Fruit fly (Drosophila melanogaster): ENCODE data around the gene Gr28b.
A peak's percentile ranks its signal among the peaks of the same experiment; 100 is the strongest.

Gr28b gene

dm6 chr2L:7495987-7496503 is 34.0 kb upstream of the Gr28b start, which contains the start of gene Ziz:
TSS of gene Ziz (minus strand) at chr2L:7496307.
- no peak for TF ChIP-seq Six4 (GFP tag; optimal IDR thresholded peaks at IDR 0.05)
- TF ChIP-seq ap (GFP tag; IDR thresholded peaks at IDR 0.05), result no peak
- no peak for TF ChIP-seq sens-2 (GFP tag; IDR thresholded peaks at IDR 0.05)
- TF ChIP-seq nerfin-1 (tag; optimal IDR thresholded peaks at IDR 0.05), result no peak
- TF ChIP-seq Nf-YC (tag; optimal IDR thresholded peaks at IDR 0.05), result peak; percentile 58
- no peak for TF ChIP-seq CG5245 (GFP tag; optimal IDR thresholded peaks at IDR 0.05)
- peak; percentile 13; the same call in 1 of the 2 replicates for TF ChIP-seq lmd (GFP tag; IDR thresholded peaks at IDR 0.05)
- peak; percentile 62 for TF ChIP-seq CG2712 (tag; optimal IDR thresholded peaks at IDR 0.05)
- no peak for TF ChIP-seq Drgx (GFP tag; IDR thresholded peaks at IDR 0.05)
- TF ChIP-seq Camta (GFP tag; optimal IDR thresholded peaks at IDR 0.05), result peak; percentile 6
- TF ChIP-seq Spps (tag; optimal IDR thresholded peaks at IDR 0.05), result no peak
- TF ChIP-seq CG5180 (GFP tag; optimal IDR thresholded peaks at IDR 0.05), result no peak
- TF ChIP-seq Rx (GFP tag; IDR thresholded peaks at IDR 0.05), result no peak
- no peak for TF ChIP-seq Ptx1 (GFP tag; IDR thresholded peaks at IDR 0.05)
- no peak for TF ChIP-seq Eip74EF (GFP tag; optimal IDR thresholded peaks at IDR 0.05)
- TF ChIP-seq prd (optimal IDR thresholded peaks at IDR 0.05), result no peak
- no peak for TF ChIP-seq prd (GFP tag; IDR thresholded peaks at IDR 0.05)
- peak; percentile 57 for TF ChIP-seq repo (GFP tag; optimal IDR thresholded peaks at IDR 0.05)
- no peak for TF ChIP-seq en (GFP tag; optimal IDR thresholded peaks at IDR 0.05)
- TF ChIP-seq ssp (GFP tag; IDR thresholded peaks at IDR 0.05), result no peak
- TF ChIP-seq fd3F (GFP tag; optimal IDR thresholded peaks at IDR 0.05), result no peak
- peak; percentile 27 for TF ChIP-seq Sin3A (optimal IDR thresholded peaks at IDR 0.05)
- peak in 1 of 2 experiments; percentile 6 for TF ChIP-seq tll (GFP tag; optimal IDR thresholded peaks at IDR 0.05)
- no peak for TF ChIP-seq CG2129 (GFP tag; IDR thresholded peaks at IDR 0.05; ENCODE audit: partially characterized antibody)
- TF ChIP-seq Dip2 (GFP tag; IDR thresholded peaks at IDR 0.05), result no peak
- TF ChIP-seq org-1 (GFP tag; optimal IDR thresholded peaks at IDR 0.05), result no peak
- peak; percentile 81 for TF ChIP-seq bbx (GFP tag; IDR thresholded peaks at IDR 0.05; ENCODE audit: partially characterized antibody)
- TF ChIP-seq sug (tag; optimal IDR thresholded peaks at IDR 0.05), result peak; percentile 74
- TF ChIP-seq NfI (GFP tag; optimal IDR thresholded peaks at IDR 0.05), result peak; percentile 35
- peak; percentile 57; the same call in 1 of the 2 replicates for TF ChIP-seq Awh (GFP tag; IDR thresholded peaks at IDR 0.05)
- peak; percentile 55 for TF ChIP-seq CG15269 (tag; optimal IDR thresholded peaks at IDR 0.05)
- TF ChIP-seq Oli (tag; optimal IDR thresholded peaks at IDR 0.05), result no peak
- no peak for TF ChIP-seq CG7271 (tag; optimal IDR thresholded peaks at IDR 0.05)
- peak; percentile 27 for TF ChIP-seq tap (tag; optimal IDR thresholded peaks at IDR 0.05)
- TF ChIP-seq pros (GFP tag; optimal IDR thresholded peaks at IDR 0.05), result no peak
- peak; percentile 57; the same call in 2 of the 3 replicates for TF ChIP-seq CG34224 (GFP tag; IDR thresholded peaks at IDR 0.05; ENCODE audit: partially characterized antibody)
- no peak for TF ChIP-seq Doc3 (GFP tag; IDR thresholded peaks at IDR 0.05; ENCODE audit: partially characterized antibody)
- TF ChIP-seq CG14014 (GFP tag; IDR thresholded peaks at IDR 0.05), result peak; percentile 58; the same call in 1 of the 2 replicates
- TF ChIP-seq psq (GFP tag; optimal IDR thresholded peaks at IDR 0.05), result no peak
- peak; percentile 47 for TF ChIP-seq CoRest (tag; optimal IDR thresholded peaks at IDR 0.05)
- TF ChIP-seq CG1024 (GFP tag; IDR thresholded peaks at IDR 0.05), result no peak
- TF ChIP-seq cwo (GFP tag; optimal IDR thresholded peaks at IDR 0.05), result peak; percentile 8
- TF ChIP-seq Adf1 (GFP tag; IDR thresholded peaks at IDR 0.05), result peak; percentile 59; the same call in 1 of the 2 replicates
- TF ChIP-seq CG6272 (GFP tag; IDR thresholded peaks at IDR 0.05), result 0 out of 2 replicates have a peak, but pooled peaks have one; percentile 8
- TF ChIP-seq jigr1 (GFP tag; IDR thresholded peaks at IDR 0.05), result no peak
- no peak for TF ChIP-seq inv (GFP tag; IDR thresholded peaks at IDR 0.05; ENCODE audit: partially characterized antibody)
- no peak for TF ChIP-seq ara (GFP tag; IDR thresholded peaks at IDR 0.05)
- no peak; the same call in 2 of the 3 replicates for TF ChIP-seq CG11560 (tag; IDR thresholded peaks at IDR 0.05)
- TF ChIP-seq abd-A (tag; optimal IDR thresholded peaks at IDR 0.05), result peak; percentile 95
- no peak for TF ChIP-seq Sox102F (GFP tag; optimal IDR thresholded peaks at IDR 0.05)
